Worm (Caenorhabditis elegans) whole organism, early embryonic: Measurements from ENCODE around the gene ncx-7.

ENCODE experiments used
- B0310.2 ChIP-seq: sonication (generic microtip); optimal IDR thresholded peaks from 2 replicates; lab custom pipeline; 2016; ENCODE audit warnings: mild to moderate bottlenecking, missing genetic modification characterization, missing compliant biosample characterization
- F13C5.2 ChIP-seq: sonication (generic microtip); optimal IDR thresholded peaks from 2 replicates; lab custom pipeline; 2017; ENCODE audit warnings: mild to moderate bottlenecking, missing genetic modification characterization, inconsistent platforms, missing compliant biosample characterization
- aly-1 ChIP-seq: sonication (generic microtip); optimal IDR thresholded peaks from 2 replicates; lab custom pipeline; 2016; ENCODE audit warnings: missing genetic modification characterization, missing compliant biosample characterization
- ama-1 ChIP-seq: fragments of 150-350 bp; optimal IDR thresholded peaks from 2 replicates; lab custom pipeline; 2014
- ceh-13 ChIP-seq: fragments of 200-800 bp; sonication (Bioruptor generic); optimal IDR thresholded peaks from 2 replicates; lab custom pipeline; 2018; ENCODE audit warnings: mild to moderate bottlenecking, missing genetic modification characterization, missing compliant biosample characterization
- ceh-36 ChIP-seq: sonication (generic microtip); optimal IDR thresholded peaks from 2 replicates; lab custom pipeline; 2016; ENCODE audit warnings: missing genetic modification characterization, inconsistent platforms, missing compliant biosample characterization
- ets-7 ChIP-seq: sonication (generic microtip); optimal IDR thresholded peaks from 2 replicates; lab custom pipeline; 2016; ENCODE audit warnings: missing genotype, missing genetic modification characterization, missing compliant biosample characterization
- flt-1 ChIP-seq: fragments of 200-800 bp; sonication (Bioruptor generic); IDR thresholded peaks from 2 replicates; pipeline ENCODE4 v1.3.6; 2022; ENCODE audit warnings: missing genetic modification characterization, missing compliant biosample characterization
- hmbx-1 ChIP-seq: sonication (generic microtip); optimal IDR thresholded peaks from 2 replicates; lab custom pipeline; 2016; ENCODE audit warnings: mild to moderate bottlenecking, missing genetic modification characterization, missing compliant biosample characterization
- hmg-4 ChIP-seq: fragments of 200-800 bp; sonication (Bioruptor generic); optimal IDR thresholded peaks from 2 replicates; lab custom pipeline; 2018; ENCODE audit warnings: mild to moderate bottlenecking, missing genetic modification characterization, missing compliant biosample characterization
- hnd-1 ChIP-seq: sonication (generic microtip); optimal IDR thresholded peaks from 2 replicates; lab custom pipeline; 2016; ENCODE audit warnings: missing genetic modification characterization, missing compliant biosample characterization
- pes-1 ChIP-seq: fragments of 200-800 bp; sonication (Bioruptor generic); IDR thresholded peaks from 2 replicates; pipeline ENCODE4 v1.3.6; 2022; ENCODE audit warnings: missing genetic modification reagents, missing genetic modification characterization, missing compliant biosample characterization
- scrt-1 ChIP-seq: fragments of 200-800 bp; sonication (Bioruptor generic); IDR thresholded peaks from 2 replicates; pipeline ENCODE4 v1.3.6; 2022; ENCODE audit warnings: missing genetic modification characterization, missing compliant biosample characterization
- sea-1 ChIP-seq: fragments of 200-800 bp; sonication (Bioruptor generic); conservative IDR thresholded peaks from 2 replicates; pipeline ENCODE4 v1.3.6; 2022; ENCODE audit warnings: missing genetic modification characterization, missing compliant biosample characterization
- tbx-11 ChIP-seq: fragments of 200-800 bp; sonication (Bioruptor generic); IDR thresholded peaks from 2 replicates; pipeline ENCODE4 v1.3.6; 2022; ENCODE audit warnings: missing genetic modification characterization, missing compliant biosample characterization
- tbx-37 ChIP-seq: fragments of 200-800 bp; sonication (Bioruptor generic); conservative IDR thresholded peaks from 2 replicates; pipeline ENCODE4 v1.3.6; 2022; ENCODE audit warnings: missing genetic modification reagents, missing genetic modification characterization, missing compliant biosample characterization
- tra-4 ChIP-seq: sonication (generic microtip); optimal IDR thresholded peaks from 2 replicates; lab custom pipeline; 2017; ENCODE audit warnings: missing genetic modification characterization, missing compliant biosample characterization

ncx-7 gene

ce11 chrIII:9697886-9698285, 22.2 kb downstream of the ncx-7 start:
- TF ChIP-seq ceh-36 (tag; lab: Kevin White, UChicago) (no peak), ama-1 (lab: Kevin White, UChicago) (no peak), pes-1 (no peak), hmbx-1 (no peak), aly-1 (tag; lab: Kevin White, UChicago) (no peak), hmg-4 (GFP tag; lab: Kevin White, UChicago) (no peak), scrt-1 (GFP tag; lab: Robert Waterston, UW) (no peak), ceh-13 (GFP tag; lab: Kevin White, UChicago) (no peak), tra-4 (tag; lab: Kevin White, UChicago) (no peak), tbx-11 (no peak), tbx-37 (GFP tag; lab: Robert Waterston, UW) (no peak), F13C5.2 (tag; lab: Kevin White, UChicago) (no peak)

ce11 chrIII:9697323-9697722, 22.8 kb downstream of the ncx-7 start:
- TF ChIP-seq hmg-4 (GFP tag; lab: Kevin White, UChicago) (peak; percentile 60), ceh-36 (tag; lab: Kevin White, UChicago) (no peak)

DNA sequence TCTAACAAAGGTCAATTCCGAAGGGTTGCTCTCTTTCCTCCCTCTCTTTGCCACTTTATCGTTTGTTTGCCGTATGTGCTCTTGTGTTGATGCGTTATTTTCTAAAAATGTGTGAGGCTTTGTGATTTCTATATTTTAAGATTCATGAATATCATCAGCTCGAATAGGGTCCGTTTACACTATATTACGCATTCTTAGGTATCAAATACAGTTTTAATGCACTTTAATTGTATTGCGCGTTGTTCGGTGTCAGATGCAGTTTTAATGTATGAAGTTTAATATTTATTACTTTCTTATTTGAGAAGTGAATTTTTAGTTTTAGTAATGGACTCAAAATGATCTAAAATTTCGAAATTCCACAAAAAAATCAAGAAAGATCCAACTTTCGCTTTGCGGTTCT, 23.7 kb downstream of the ncx-7 start, which contains the start of gene bud-31:
TSS of gene bud-31 (minus strand) at position 101 of the 400 bp plus-strand sequence.
- TF ChIP-seq tbx-37 (GFP tag; lab: Robert Waterston, UW) (no peak), ets-7 (tag; lab: Kevin White, UChicago) (no peak), tra-4 (tag; lab: Kevin White, UChicago) (no peak), hmbx-1 (no peak), F13C5.2 (tag; lab: Kevin White, UChicago) (no peak), ama-1 (lab: Kevin White, UChicago) (no peak), pes-1 (no peak), tbx-11 (no peak), hmg-4 (GFP tag; lab: Kevin White, UChicago) (no peak), flt-1 (GFP tag; lab: Robert Waterston, UW) (no peak), scrt-1 (GFP tag; lab: Robert Waterston, UW) (no peak), hnd-1 (tag; lab: Kevin White, UChicago) (no peak), aly-1 (tag; lab: Kevin White, UChicago) (no peak), sea-1 (GFP tag; lab: Robert Waterston, UW) (no peak), B0310.2 (no peak), ceh-13 (GFP tag; lab: Kevin White, UChicago) (no peak), ceh-36 (tag; lab: Kevin White, UChicago) (no peak)

- no peak for TF ChIP-seq hnd-1 (tag; lab: Kevin White, UChicago)
- TF ChIP-seq tbx-37 (GFP tag; lab: Robert Waterston, UW): no peak
- TF ChIP-seq ceh-36 (tag; lab: Kevin White, UChicago): no peak
- peak; percentile 10 for TF ChIP-seq F13C5.2 (tag; lab: Kevin White, UChicago)
- no peak for TF ChIP-seq tbx-11
- no peak for TF ChIP-seq scrt-1 (GFP tag; lab: Robert Waterston, UW)
Observed at ce11 chrIII:9695379-9695778, 24.7 kb downstream of the ncx-7 start.

ce11 chrIII:9694474-9694873, 25.6 kb downstream of the ncx-7 start, which contains the start of gene set-3:
Gene set-3, minus strand, starts transcription at chrIII:9694574.
- TF ChIP-seq hmg-4 (GFP tag; lab: Kevin White, UChicago) (no peak), B0310.2 (no peak), ceh-13 (GFP tag; lab: Kevin White, UChicago) (no peak), aly-1 (tag; lab: Kevin White, UChicago) (no peak), sea-1 (GFP tag; lab: Robert Waterston, UW) (no peak), tra-4 (tag; lab: Kevin White, UChicago) (no peak), scrt-1 (GFP tag; lab: Robert Waterston, UW) (no peak), tbx-11 (no peak), hmbx-1 (no peak)

ce11 chrIII:9690044-9690443, 30.0 kb downstream of the ncx-7 start, which contains the start of gene best-5:
Gene best-5, minus strand, starts transcription at chrIII:9690253.
- TF ChIP-seq flt-1 (GFP tag; lab: Robert Waterston, UW) (no peak), scrt-1 (GFP tag; lab: Robert Waterston, UW) (no peak), hmbx-1 (no peak), hmg-4 (GFP tag; lab: Kevin White, UChicago) (no peak), sea-1 (GFP tag; lab: Robert Waterston, UW) (no peak), pes-1 (no peak), tra-4 (tag; lab: Kevin White, UChicago) (no peak), F13C5.2 (tag; lab: Kevin White, UChicago) (no peak), ama-1 (lab: Kevin White, UChicago) (no peak), ceh-13 (GFP tag; lab: Kevin White, UChicago) (no peak), hnd-1 (tag; lab: Kevin White, UChicago) (no peak), B0310.2 (no peak), aly-1 (tag; lab: Kevin White, UChicago) (no peak), ceh-36 (tag; lab: Kevin White, UChicago) (no peak), tbx-11 (no peak), tbx-37 (GFP tag; lab: Robert Waterston, UW) (no peak), ets-7 (tag; lab: Kevin White, UChicago) (no peak)

- TF ChIP-seq aly-1 (tag; lab: Kevin White, UChicago) (no peak), tra-4 (tag; lab: Kevin White, UChicago) (no peak), pes-1 (no peak), hmbx-1 (no peak), tbx-37 (GFP tag; lab: Robert Waterston, UW) (no peak), ama-1 (lab: Kevin White, UChicago) (no peak), hnd-1 (tag; lab: Kevin White, UChicago) (no peak), B0310.2 (no peak), scrt-1 (GFP tag; lab: Robert Waterston, UW) (no peak), ceh-13 (GFP tag; lab: Kevin White, UChicago) (no peak), tbx-11 (no peak), flt-1 (GFP tag; lab: Robert Waterston, UW) (no peak), ceh-36 (tag; lab: Kevin White, UChicago) (no peak)
Observed at ce11 chrIII:9689377-9689776, 30.7 kb downstream of the ncx-7 start.
